Fruit fly (Drosophila melanogaster) whole organism, prepupa: ENCODE measurements around the gene LSm-4.

Experiments
- Blimp-1 ChIP-seq: fragments of 200-800 bp; sonication (Bioruptor generic); optimal IDR thresholded peaks from 3 replicates; lab custom pipeline; 2017; ENCODE audit warnings: missing biosample characterization, missing genetic modification characterization, mild to moderate bottlenecking, moderate library complexity, missing genetic modification reagents
- CG10669 ChIP-seq: fragments of 200-800 bp; sonication (Bioruptor generic); optimal IDR thresholded peaks from 3 replicates; lab custom pipeline; 2018; ENCODE audit warnings: missing biosample characterization, mild to moderate bottlenecking, missing genetic modification characterization, moderate library complexity
- CG11762 ChIP-seq: fragments of 200-800 bp; sonication (Bioruptor generic); optimal IDR thresholded peaks from 3 replicates; lab custom pipeline; 2016; ENCODE audit warnings: missing biosample characterization, missing genetic modification characterization; ENCODE audit not compliant: insufficient read depth
- CG11902 ChIP-seq: fragments of 200-800 bp; sonication (Bioruptor generic); optimal IDR thresholded peaks from 3 replicates; lab custom pipeline; 2016; ENCODE audit warnings: missing biosample characterization, missing genetic modification characterization
- CG15336 ChIP-seq: fragments of 200-800 bp; sonication (Bioruptor generic); IDR thresholded peaks from 2 replicates; pipeline ENCODE4 v1.3.6; 2022; ENCODE audit warnings: missing biosample characterization, missing genetic modification characterization
- CG3032 ChIP-seq: fragments of 200-800 bp; optimal IDR thresholded peaks from 2 replicates; lab custom pipeline; 2019; ENCODE audit warnings: missing biosample characterization, mild to moderate bottlenecking, missing genetic modification characterization, moderate library complexity
- CG31627 ChIP-seq: fragments of 200-800 bp; sonication (Bioruptor generic); optimal IDR thresholded peaks from 3 replicates; lab custom pipeline; 2016; ENCODE audit warnings: missing biosample characterization, missing genetic modification characterization
- CG34406 ChIP-seq: fragments of 200-800 bp; sonication (Bioruptor generic); optimal IDR thresholded peaks from 3 replicates; lab custom pipeline; 2016; ENCODE audit warnings: missing biosample characterization, missing genetic modification characterization
- CG4318 ChIP-seq: fragments of 200-800 bp; sonication (Bioruptor generic); optimal IDR thresholded peaks from 3 replicates; lab custom pipeline; 2017; ENCODE audit warnings: missing biosample characterization, mild to moderate bottlenecking, missing genetic modification characterization
- CG6792 ChIP-seq: fragments of 200-800 bp; sonication (Bioruptor generic); optimal IDR thresholded peaks from 3 replicates; lab custom pipeline; 2016; ENCODE audit warnings: missing biosample characterization, missing genetic modification characterization
- CG6854 ChIP-seq: fragments of 200-800 bp; sonication (Bioruptor generic); optimal IDR thresholded peaks from 2 replicates; lab custom pipeline; 2017; ENCODE audit warnings: missing biosample characterization, mild to moderate bottlenecking, missing genetic modification characterization
- CG8119 ChIP-seq: fragments of 200-800 bp; sonication (Bioruptor generic); IDR thresholded peaks from 3 replicates; pipeline ENCODE4 v1.3.6; 2022; ENCODE audit warnings: missing biosample characterization, missing genetic modification characterization
- CG8319 ChIP-seq: fragments of 200-800 bp; sonication (Bioruptor generic); optimal IDR thresholded peaks from 3 replicates; lab custom pipeline; 2016; ENCODE audit warnings: missing biosample characterization, missing genetic modification characterization
- CG8632 ChIP-seq: fragments of 200-800 bp; sonication (Bioruptor generic); optimal IDR thresholded peaks from 3 replicates; lab custom pipeline; 2016; ENCODE audit warnings: missing biosample characterization, missing genetic modification characterization
- CG9139 ChIP-seq: fragments of 200-800 bp; sonication (Bioruptor generic); optimal IDR thresholded peaks from 3 replicates; lab custom pipeline; 2017; ENCODE audit warnings: missing biosample characterization, mild to moderate bottlenecking, missing genetic modification characterization
- Eip78C ChIP-seq: fragments of 200-800 bp; sonication (Bioruptor generic); peaks from one replicate; lab custom pipeline; 2016; ENCODE audit warnings: missing biosample characterization, missing genetic modification characterization
- Eip93F ChIP-seq: fragments of 200-800 bp; sonication (Bioruptor generic); optimal IDR thresholded peaks from 2 replicates; lab custom pipeline; 2016; ENCODE audit warnings: missing biosample characterization, mild to moderate bottlenecking, missing genetic modification characterization
- Ets21C ChIP-seq: fragments of 200-800 bp; sonication (Bioruptor generic); optimal IDR thresholded peaks from 3 replicates; lab custom pipeline; 2016; ENCODE audit warnings: missing biosample characterization, missing genetic modification characterization
- Ets96B ChIP-seq: fragments of 200-800 bp; optimal IDR thresholded peaks from 2 replicates; lab custom pipeline; 2019; ENCODE audit warnings: missing biosample characterization, mild to moderate bottlenecking, missing genetic modification characterization, moderate library complexity
- Gug ChIP-seq: fragments of 200-800 bp; sonication (Bioruptor generic); IDR thresholded peaks from 2 replicates; pipeline ENCODE4 v1.3.6; 2022; ENCODE audit warnings: missing biosample characterization, missing genetic modification characterization
- Hr38 ChIP-seq: sonication (Bioruptor generic); optimal IDR thresholded peaks from 2 replicates; lab custom pipeline; 2016; ENCODE audit warnings: missing biosample characterization, missing genetic modification characterization
- Hr4 ChIP-seq: fragments of 200-800 bp; sonication (Bioruptor generic); optimal IDR thresholded peaks from 3 replicates; lab custom pipeline; 2016; ENCODE audit warnings: missing biosample characterization, missing genetic modification characterization
- Lpt ChIP-seq: fragments of 200-800 bp; sonication (Bioruptor generic); optimal IDR thresholded peaks from 3 replicates; lab custom pipeline; 2016; ENCODE audit warnings: missing biosample characterization, missing genetic modification characterization
- Met ChIP-seq: fragments of 200-800 bp; sonication (Bioruptor generic); optimal IDR thresholded peaks from 3 replicates; lab custom pipeline; 2016; ENCODE audit warnings: missing biosample characterization, missing genetic modification characterization
- OdsH ChIP-seq: fragments of 200-800 bp; sonication (Bioruptor generic); optimal IDR thresholded peaks from 3 replicates; lab custom pipeline; 2016; ENCODE audit warnings: missing biosample characterization, missing genetic modification characterization
- Sox102F ChIP-seq: fragments of 200-800 bp; sonication (Bioruptor generic); optimal IDR thresholded peaks from 2 replicates; lab custom pipeline; 2016; ENCODE audit warnings: missing biosample characterization, mild to moderate bottlenecking, missing genetic modification characterization
- Sox14 ChIP-seq: fragments of 200-800 bp; sonication (Bioruptor generic); optimal IDR thresholded peaks from 3 replicates; lab custom pipeline; 2016; ENCODE audit warnings: missing biosample characterization, missing genetic modification characterization
- Sox15 ChIP-seq: fragments of 200-800 bp; sonication (Bioruptor generic); optimal IDR thresholded peaks from 3 replicates; lab custom pipeline; 2016; ENCODE audit warnings: missing biosample characterization, missing genetic modification characterization
- acj6 ChIP-seq: fragments of 200-800 bp; sonication (Bioruptor generic); optimal IDR thresholded peaks from 3 replicates; lab custom pipeline; 2016; ENCODE audit warnings: missing biosample characterization, missing genetic modification characterization
- cyc ChIP-seq: fragments of 200-800 bp; sonication (Bioruptor generic); optimal IDR thresholded peaks from 3 replicates; lab custom pipeline; 2016; ENCODE audit warnings: missing biosample characterization, missing genetic modification characterization
- dac ChIP-seq: fragments of 200-800 bp; sonication (Bioruptor generic); optimal IDR thresholded peaks from 2 replicates; lab custom pipeline; 2017; ENCODE audit warnings: missing biosample characterization, mild to moderate bottlenecking, missing genetic modification characterization
- esn ChIP-seq: fragments of 200-800 bp; sonication (Bioruptor generic); optimal IDR thresholded peaks from 2 replicates; lab custom pipeline; 2016; ENCODE audit warnings: missing biosample characterization, mild to moderate bottlenecking, missing genetic modification characterization, moderate library complexity
- fd59A ChIP-seq: fragments of 200-800 bp; sonication (Bioruptor generic); optimal IDR thresholded peaks from 2 replicates; lab custom pipeline; 2017; ENCODE audit warnings: missing biosample characterization, mild to moderate bottlenecking, missing genetic modification characterization, missing genetic modification reagents
- fd85E ChIP-seq: fragments of 200-800 bp; sonication (Bioruptor generic); optimal IDR thresholded peaks from 3 replicates; lab custom pipeline; 2016; ENCODE audit warnings: missing biosample characterization, missing genetic modification characterization
- fkh ChIP-seq: fragments of 200-800 bp; sonication (Bioruptor generic); optimal IDR thresholded peaks from 3 replicates; lab custom pipeline; 2017; ENCODE audit warnings: missing biosample characterization, mild to moderate bottlenecking, missing genetic modification characterization, moderate library complexity
- lz ChIP-seq: fragments of 200-800 bp; sonication (Bioruptor generic); optimal IDR thresholded peaks from 3 replicates; lab custom pipeline; 2016; ENCODE audit warnings: missing biosample characterization, missing genetic modification characterization
- net ChIP-seq: fragments of 200-800 bp; sonication (Bioruptor generic); optimal IDR thresholded peaks from 3 replicates; lab custom pipeline; 2016; ENCODE audit warnings: missing biosample characterization, missing genetic modification characterization
- pdm3 ChIP-seq: fragments of 200-800 bp; sonication (Bioruptor generic); optimal IDR thresholded peaks from 3 replicates; lab custom pipeline; 2016; ENCODE audit warnings: missing biosample characterization, missing genetic modification characterization
- salr ChIP-seq, 2 experiments: fragments of 200-800 bp; sonication (Bioruptor generic); optimal IDR thresholded peaks; 3 replicates each; lab custom pipeline; 2016 to 2018; ENCODE audit warnings: missing biosample characterization in 2 of 2, missing genetic modification characterization in 2 of 2, mild to moderate bottlenecking in 1 of 2
- ss ChIP-seq, 2 experiments: fragments of 200-800 bp; sonication (Bioruptor generic); optimal IDR thresholded peaks; 2 replicates in 1 of 2; 3 replicates in 1 of 2; lab custom pipeline; 2017 to 2018; ENCODE audit warnings: mild to moderate bottlenecking in 2 of 2, missing biosample characterization in 2 of 2, missing genetic modification characterization in 2 of 2, moderate library complexity in 1 of 2
- svp ChIP-seq: fragments of 200-800 bp; sonication (Bioruptor generic); peaks from one replicate; lab custom pipeline; 2016; ENCODE audit warnings: missing biosample characterization, missing genetic modification characterization
- topi ChIP-seq: fragments of 200-800 bp; sonication (Bioruptor generic); optimal IDR thresholded peaks from 3 replicates; lab custom pipeline; 2016; ENCODE audit warnings: missing biosample characterization, missing genetic modification characterization
- vri ChIP-seq: fragments of 200-800 bp; sonication (Bioruptor generic); optimal IDR thresholded peaks from 3 replicates; lab custom pipeline; 2016; ENCODE audit warnings: missing biosample characterization, mild to moderate bottlenecking, missing genetic modification characterization

LSm-4 gene

dm6 chr2L:10413251-10414127 lies 8.5 kb upstream of the LSm-4 start, which contains the start of the genes CG5355 and Klp31E (continued):
- TF ChIP-seq CG34406 (no peak), cyc (peak; percentile 47), CG15336 (GFP tag; lab: Robert Waterston, UW) (no peak), net (GFP tag; lab: Kevin White, UChicago) (no peak), lz (GFP tag; lab: Kevin White, UChicago) (peak; percentile 59), CG6854 (GFP tag; lab: Kevin White, UChicago) (peak; percentile 16), CG3032 (tag; lab: Kevin White, UChicago) (peak; percentile 79), CG9139 (GFP tag; lab: Kevin White, UChicago) (no peak), CG10669 (GFP tag; lab: Kevin White, UChicago) (no peak)

dm6 chr2L:10408122-10408576 lies 3.1 kb upstream of the LSm-4 start, which contains the start of the genes Ip259 and RpS27A:
Ip259 (plus strand) TSS chr2L:10408352.
RpS27A (plus strand) TSS chr2L:10408352.
- TF ChIP-seq Met (GFP tag; lab: Kevin White, UChicago) = no peak
- no peak for TF ChIP-seq vri (GFP tag; lab: Kevin White, UChicago)
- peak; percentile 59 for TF ChIP-seq fkh (GFP tag; lab: Kevin White, UChicago)
- TF ChIP-seq CG6792 (GFP tag; lab: Kevin White, UChicago) = peak; percentile 59
- peak; percentile 71 for TF ChIP-seq topi (GFP tag; lab: Kevin White, UChicago)
- peak; percentile 80 for TF ChIP-seq lz (GFP tag; lab: Kevin White, UChicago)
- TF ChIP-seq esn (GFP tag; lab: Kevin White, UChicago) = peak; percentile 85
- peak; percentile 62 for TF ChIP-seq CG3032 (tag; lab: Kevin White, UChicago)
- TF ChIP-seq CG10669 (GFP tag; lab: Kevin White, UChicago) = peak; percentile 62
- no peak for TF ChIP-seq pdm3 (GFP tag; lab: Kevin White, UChicago)
- peak; percentile 2 for TF ChIP-seq Hr4 (GFP tag; lab: Kevin White, UChicago)
- TF ChIP-seq Eip78C (GFP tag; lab: Kevin White, UChicago) = peak; percentile 90
- TF ChIP-seq Blimp-1 (GFP tag; lab: Kevin White, UChicago) = peak; percentile 61
- TF ChIP-seq Eip93F (GFP tag; lab: Kevin White, UChicago) = peak; percentile 21
- no peak for TF ChIP-seq Hr38 (GFP tag; lab: Kevin White, UChicago)
- 0 out of 2 replicates have a peak, but pooled peaks have one; percentile 19 for TF ChIP-seq Gug (GFP tag; lab: Robert Waterston, UW)
- TF ChIP-seq dac (GFP tag; lab: Kevin White, UChicago) = peak; percentile 39
- TF ChIP-seq CG8319 (GFP tag; lab: Kevin White, UChicago) = peak; percentile 60
- TF ChIP-seq Sox15 (GFP tag; lab: Kevin White, UChicago) = peak; percentile 47
- peak; percentile 32 for TF ChIP-seq CG8632 (GFP tag; lab: Kevin White, UChicago)
- peak; percentile 76 for TF ChIP-seq cyc
- TF ChIP-seq OdsH (GFP tag; lab: Kevin White, UChicago) = peak; percentile 58
- peak; percentile 56 for TF ChIP-seq fd59A
- no peak for TF ChIP-seq CG4318 (GFP tag; lab: Kevin White, UChicago)
- TF ChIP-seq Sox14 (GFP tag; lab: Kevin White, UChicago) = no peak
- peak in 1 of 2 experiments; percentile 88 for TF ChIP-seq salr (GFP tag; optimal IDR thresholded peaks at IDR 0.05; lab: Kevin White, UChicago)
- no peak for TF ChIP-seq Lpt (GFP tag; lab: Kevin White, UChicago)
- peak; percentile 67 for TF ChIP-seq CG34406
- TF ChIP-seq CG11902 (GFP tag; lab: Kevin White, UChicago) = peak; percentile 38
- peak; percentile 63 for TF ChIP-seq fd85E (GFP tag; lab: Kevin White, UChicago)
- peak; percentile 27 for TF ChIP-seq CG11762
- TF ChIP-seq acj6 (GFP tag; lab: Kevin White, UChicago) = peak; percentile 70
- TF ChIP-seq Sox102F = no peak
- peak; percentile 6 for TF ChIP-seq Ets21C (GFP tag; lab: Kevin White, UChicago)
- peak; percentile 84 for TF ChIP-seq CG6854 (GFP tag; lab: Kevin White, UChicago)
- peak; percentile 36; the same call in 1 of the 3 replicates for TF ChIP-seq CG8119 (GFP tag; lab: Robert Waterston, UW)
- no peak for TF ChIP-seq svp
- peak in 1 of 2 experiments; percentile 77 for TF ChIP-seq ss (GFP tag; optimal IDR thresholded peaks at IDR 0.05; lab: Kevin White, UChicago)
- peak; percentile 61 for TF ChIP-seq CG9139 (GFP tag; lab: Kevin White, UChicago)
- peak; percentile 37 for TF ChIP-seq Ets96B (tag; lab: Kevin White, UChicago)
- TF ChIP-seq CG31627 = peak; percentile 77
